Worm (Caenorhabditis elegans): ENCODE results near the gene ZK897.10.
A peak's percentile ranks its signal among the peaks of the same experiment; 100 is the strongest.

The ZK897.10 gene

DNA sequence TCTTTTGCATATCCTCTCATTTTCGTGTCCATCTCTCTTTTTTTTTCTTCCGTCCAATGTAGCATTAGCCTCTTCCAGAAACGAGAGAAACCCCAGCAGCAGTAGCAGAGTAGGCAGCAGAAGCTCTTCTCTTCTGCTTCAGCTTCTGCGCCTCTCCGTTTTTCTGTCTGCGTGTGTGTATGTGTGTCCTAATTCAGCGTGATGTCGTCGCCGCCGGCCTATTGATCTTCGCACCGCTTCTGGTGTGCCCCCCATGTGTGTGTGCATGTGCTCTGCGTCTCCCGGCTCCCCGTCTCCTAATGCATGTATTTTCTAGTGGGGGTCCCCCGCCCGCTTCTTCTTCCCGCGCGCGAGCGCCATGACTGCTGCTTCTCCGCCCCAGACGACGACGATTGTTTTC, 6.3 kb downstream of the ZK897.10 start:
- TF ChIP-seq ref-1 (GFP tag; conservative IDR thresholded peaks at IDR 0.05) (no peak), klf-2 (GFP tag; conservative IDR thresholded peaks at IDR 0.05) (no peak), tab-1 (GFP tag; IDR thresholded peaks at IDR 0.05) (no peak), flt-1 (GFP tag; IDR thresholded peaks at IDR 0.05) (peak; percentile 62; the same call in 1 of the 2 replicates), T22C8.4 (GFP tag; IDR thresholded peaks at IDR 0.05) (no peak), cog-1 (tag; optimal IDR thresholded peaks at IDR 0.05) (no peak), ztf-29 (GFP tag; IDR thresholded peaks at IDR 0.05) (no peak), ztf-23 (GFP tag; IDR thresholded peaks at IDR 0.05) (no peak; the same call in 1 of the 2 replicates)

DNA sequence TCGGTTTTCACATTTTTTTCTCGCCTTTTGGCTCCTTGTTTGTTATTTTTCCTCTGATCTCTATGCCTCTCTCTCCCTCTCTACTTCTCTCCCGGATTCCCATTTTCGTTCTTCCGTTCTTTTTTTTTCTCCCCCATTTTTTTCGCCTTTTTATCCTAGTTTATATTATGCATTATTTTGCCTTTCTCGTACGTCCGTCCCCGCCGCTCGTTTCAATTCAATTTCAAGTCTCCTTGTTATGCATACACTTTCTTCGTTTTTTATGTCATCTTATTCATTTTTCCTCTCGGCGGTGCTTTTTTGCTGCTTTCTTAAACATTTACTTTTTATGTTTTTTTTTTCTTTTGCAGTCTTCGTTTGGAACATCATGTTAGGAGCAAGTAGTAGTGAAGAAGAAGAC, 8.4 kb downstream of the ZK897.10 start, which contains the start of gene unc-31:
Gene unc-31, plus strand, starts transcription at position 349 of the 400 bp plus-strand sequence.
- TF ChIP-seq med-1 (GFP tag; optimal IDR thresholded peaks at IDR 0.05; ENCODE audit: insufficient read depth) (no peak), cog-1 (tag; optimal IDR thresholded peaks at IDR 0.05) (no peak), tab-1 (GFP tag; IDR thresholded peaks at IDR 0.05) (no peak), T22C8.4 (GFP tag; IDR thresholded peaks at IDR 0.05) (no peak), ztf-23 (GFP tag; IDR thresholded peaks at IDR 0.05) (no peak), ztf-29 (GFP tag; IDR thresholded peaks at IDR 0.05) (no peak), flt-1 (GFP tag; IDR thresholded peaks at IDR 0.05) (no peak)

DNA sequence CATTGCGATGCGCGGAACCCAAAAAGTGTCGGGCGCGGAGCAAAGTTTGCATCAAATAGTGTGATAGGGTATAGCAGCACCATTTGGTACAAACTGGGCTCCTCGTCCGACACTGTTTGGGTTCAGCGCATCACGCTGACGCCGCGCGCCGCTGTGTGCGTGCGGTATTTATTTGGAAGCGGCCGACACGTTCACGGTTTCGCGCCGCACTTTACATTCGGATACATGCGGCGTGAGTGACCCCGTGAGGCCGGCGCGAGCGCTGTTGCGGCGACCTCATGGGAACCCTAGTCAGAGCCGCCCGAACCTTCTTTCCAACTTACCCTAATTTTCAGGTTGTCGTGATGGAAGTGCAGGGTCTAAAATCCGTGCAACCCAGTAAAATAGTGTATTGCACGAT, 15.8 kb downstream of the ZK897.10 start:
- TF ChIP-seq cog-1 (tag; optimal IDR thresholded peaks at IDR 0.05) (no peak), tab-1 (GFP tag; IDR thresholded peaks at IDR 0.05) (no peak), ref-1 (GFP tag; conservative IDR thresholded peaks at IDR 0.05) (no peak), T22C8.4 (GFP tag; IDR thresholded peaks at IDR 0.05) (no peak), med-1 (GFP tag; optimal IDR thresholded peaks at IDR 0.05; ENCODE audit: insufficient read depth) (no peak), flt-1 (GFP tag; IDR thresholded peaks at IDR 0.05) (no peak), ztf-23 (GFP tag; IDR thresholded peaks at IDR 0.05) (no peak), klf-2 (GFP tag; conservative IDR thresholded peaks at IDR 0.05) (no peak), ztf-29 (GFP tag; IDR thresholded peaks at IDR 0.05) (no peak)

DNA sequence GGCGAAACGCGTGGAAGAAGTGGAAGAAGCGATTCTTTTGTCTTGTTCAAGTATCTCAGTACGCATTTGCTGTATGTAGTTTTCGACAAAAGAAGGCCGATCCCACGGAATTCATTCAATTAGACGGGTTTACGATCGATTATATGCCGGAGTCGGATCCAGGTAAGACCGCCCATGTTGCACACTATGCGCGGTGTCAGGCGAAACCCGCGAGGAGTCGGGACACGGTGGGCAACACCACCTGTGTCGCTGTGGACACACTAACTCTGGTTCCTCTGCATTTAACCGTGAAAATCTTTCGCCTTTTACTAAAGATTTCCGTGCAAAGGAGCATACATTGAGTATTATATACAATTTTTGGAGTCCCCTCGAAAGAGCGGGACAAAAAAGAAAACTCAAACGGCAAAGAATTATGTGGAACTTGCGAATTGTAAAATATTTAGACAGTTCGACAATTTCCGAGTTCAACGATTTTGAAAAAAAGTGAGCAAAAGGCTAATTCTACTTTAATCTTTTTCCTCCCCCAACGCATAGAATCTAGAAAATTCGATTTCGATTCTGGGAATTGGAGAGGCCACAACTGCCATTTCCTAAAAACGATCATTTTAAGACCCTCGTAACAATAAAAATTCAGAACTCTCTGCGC, 16.8 kb downstream of the ZK897.10 start:
- TF ChIP-seq flt-1 (GFP tag; IDR thresholded peaks at IDR 0.05), result 0 out of 2 replicates have a peak, but pooled peaks have one; percentile 21
- TF ChIP-seq cog-1 (tag; optimal IDR thresholded peaks at IDR 0.05), result no peak
- no peak for TF ChIP-seq T22C8.4 (GFP tag; IDR thresholded peaks at IDR 0.05)
- no peak for TF ChIP-seq med-1 (GFP tag; optimal IDR thresholded peaks at IDR 0.05; ENCODE audit: insufficient read depth)

DNA sequence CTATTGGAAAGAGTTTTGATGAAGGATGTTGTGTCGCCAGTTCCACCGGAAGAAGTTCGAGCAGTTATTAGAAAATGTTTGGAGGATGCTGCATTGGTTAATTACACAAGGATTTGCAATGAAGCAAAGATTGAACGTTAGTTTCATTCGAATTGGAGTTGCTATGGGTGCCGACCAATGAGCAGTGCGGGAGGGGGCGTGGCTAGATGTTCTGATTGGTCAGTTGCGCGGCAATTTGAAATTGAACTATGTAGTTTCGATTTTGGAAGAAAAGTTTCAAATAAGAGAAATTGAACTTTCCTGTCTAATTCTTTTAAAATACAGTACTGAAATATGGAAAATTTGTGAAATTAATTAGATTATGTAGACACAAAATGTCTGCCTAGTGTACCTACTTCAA, 18.0 kb downstream of the ZK897.10 start:
- no peak for TF ChIP-seq ref-1 (GFP tag; conservative IDR thresholded peaks at IDR 0.05)

DNA sequence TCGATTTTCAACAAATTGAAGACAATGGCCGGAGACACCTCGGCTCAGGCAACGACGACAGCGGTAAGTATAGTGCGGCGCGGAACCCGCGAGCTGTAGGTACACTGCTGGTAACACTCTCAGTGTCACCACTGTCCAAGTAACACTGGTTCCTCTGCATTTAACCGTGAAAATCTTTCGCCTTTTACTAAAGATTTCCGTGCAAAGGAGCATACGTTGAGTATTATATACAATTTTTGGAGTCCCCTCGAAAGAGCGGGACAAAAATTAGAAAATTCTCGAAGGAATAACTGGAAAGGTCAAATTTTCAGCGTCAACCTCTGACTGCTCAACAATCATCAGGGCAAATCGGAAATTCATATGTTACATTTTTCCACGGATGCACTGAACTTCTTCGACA, 20.8 kb downstream of the ZK897.10 start:
- TF ChIP-seq ztf-29 (GFP tag; IDR thresholded peaks at IDR 0.05) (no peak), ztf-23 (GFP tag; IDR thresholded peaks at IDR 0.05) (no peak), T22C8.4 (GFP tag; IDR thresholded peaks at IDR 0.05) (no peak), klf-2 (GFP tag; conservative IDR thresholded peaks at IDR 0.05) (no peak), med-1 (GFP tag; optimal IDR thresholded peaks at IDR 0.05; ENCODE audit: insufficient read depth) (no peak), tab-1 (GFP tag; IDR thresholded peaks at IDR 0.05) (no peak), flt-1 (GFP tag; IDR thresholded peaks at IDR 0.05) (no peak), ref-1 (GFP tag; conservative IDR thresholded peaks at IDR 0.05) (no peak), cog-1 (tag; optimal IDR thresholded peaks at IDR 0.05) (no peak)

DNA sequence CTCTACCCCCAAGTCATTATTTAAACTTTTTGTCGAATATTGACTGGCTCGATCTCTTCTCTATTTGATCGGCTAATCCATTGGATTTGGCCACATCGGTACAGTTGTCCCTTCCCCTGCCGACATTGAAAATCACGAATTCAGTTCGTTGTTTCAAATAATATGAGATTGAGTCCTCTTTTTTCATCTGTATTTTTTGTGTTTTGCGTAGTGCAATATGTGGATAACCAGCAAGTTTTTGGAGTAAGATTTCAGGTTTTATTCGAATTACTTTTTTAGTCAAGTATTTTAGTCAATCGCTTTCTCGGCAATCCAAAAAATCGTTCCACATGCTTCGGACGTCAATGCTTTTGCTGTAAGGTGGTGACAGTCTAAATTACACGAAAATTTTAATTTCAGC, 23.9 kb downstream of the ZK897.10 start, which contains the start of gene F07C6.3:
Gene F07C6.3, plus strand, starts transcription at position 148 of the 400 bp plus-strand sequence.
- no peak for TF ChIP-seq tab-1 (GFP tag; IDR thresholded peaks at IDR 0.05)
- TF ChIP-seq ref-1 (GFP tag; conservative IDR thresholded peaks at IDR 0.05), result no peak
- TF ChIP-seq cog-1 (tag; optimal IDR thresholded peaks at IDR 0.05), result no peak
- no peak for TF ChIP-seq flt-1 (GFP tag; IDR thresholded peaks at IDR 0.05)

DNA sequence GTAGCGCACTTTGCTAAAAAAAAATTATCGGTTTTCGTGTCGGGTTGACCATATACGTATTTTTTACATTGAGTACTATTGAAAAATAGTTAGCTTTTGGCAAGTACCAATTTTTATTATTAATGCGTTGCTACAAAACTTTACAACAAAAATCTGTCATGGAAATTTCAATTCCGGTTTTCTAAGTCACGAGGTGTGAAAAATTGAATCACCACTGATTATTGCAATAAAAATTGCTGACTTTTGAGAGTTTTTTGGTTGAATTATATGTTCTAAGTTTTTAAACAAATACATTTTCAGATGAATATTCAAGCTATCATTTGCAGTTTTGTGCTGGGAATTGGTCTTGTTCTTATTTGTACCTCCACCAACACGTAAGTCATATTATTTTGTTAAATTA, 25.7 kb downstream of the ZK897.10 start, which contains the start of gene F07C6.2:
Gene F07C6.2, plus strand, starts transcription at position 301 of the 400 bp plus-strand sequence.
- TF ChIP-seq tab-1 (GFP tag; IDR thresholded peaks at IDR 0.05), result no peak
- no peak for TF ChIP-seq med-1 (GFP tag; optimal IDR thresholded peaks at IDR 0.05; ENCODE audit: insufficient read depth)
- TF ChIP-seq ztf-23 (GFP tag; IDR thresholded peaks at IDR 0.05), result no peak
- no peak for TF ChIP-seq T22C8.4 (GFP tag; IDR thresholded peaks at IDR 0.05)
- no peak for TF ChIP-seq klf-2 (GFP tag; conservative IDR thresholded peaks at IDR 0.05)
- TF ChIP-seq ztf-29 (GFP tag; IDR thresholded peaks at IDR 0.05), result no peak
- TF ChIP-seq cog-1 (tag; optimal IDR thresholded peaks at IDR 0.05), result no peak
- TF ChIP-seq ref-1 (GFP tag; conservative IDR thresholded peaks at IDR 0.05), result no peak
- no peak for TF ChIP-seq flt-1 (GFP tag; IDR thresholded peaks at IDR 0.05)

DNA sequence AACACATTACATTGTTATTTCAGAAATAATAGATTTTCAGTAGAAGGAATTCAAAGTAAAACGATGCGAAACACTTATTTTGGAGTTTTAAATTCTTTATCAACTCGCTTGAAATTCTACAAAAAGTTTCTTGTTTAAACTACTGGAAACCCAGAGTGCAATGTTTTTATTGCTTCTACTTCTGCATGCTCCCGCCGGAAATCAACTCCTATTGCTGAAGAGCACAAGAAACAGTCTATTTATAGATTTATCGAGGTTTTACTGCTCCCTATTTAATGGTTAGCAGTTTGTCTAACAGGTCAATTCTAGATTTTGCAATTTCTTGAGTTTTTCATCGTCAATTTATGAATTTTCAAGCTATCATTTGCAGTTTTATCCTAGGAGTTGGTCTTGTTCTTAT, 27.3 kb downstream of the ZK897.10 start, which contains the start of gene F07C6.6:
Gene F07C6.6, plus strand, starts transcription at position 301 of the 400 bp plus-strand sequence.
- TF ChIP-seq med-1 (GFP tag; optimal IDR thresholded peaks at IDR 0.05; ENCODE audit: insufficient read depth) (no peak), flt-1 (GFP tag; IDR thresholded peaks at IDR 0.05) (no peak), tab-1 (GFP tag; IDR thresholded peaks at IDR 0.05) (no peak), ztf-29 (GFP tag; IDR thresholded peaks at IDR 0.05) (no peak), ref-1 (GFP tag; conservative IDR thresholded peaks at IDR 0.05) (no peak), klf-2 (GFP tag; conservative IDR thresholded peaks at IDR 0.05) (no peak), T22C8.4 (GFP tag; IDR thresholded peaks at IDR 0.05) (no peak), cog-1 (tag; optimal IDR thresholded peaks at IDR 0.05) (no peak), ztf-23 (GFP tag; IDR thresholded peaks at IDR 0.05) (no peak)

DNA sequence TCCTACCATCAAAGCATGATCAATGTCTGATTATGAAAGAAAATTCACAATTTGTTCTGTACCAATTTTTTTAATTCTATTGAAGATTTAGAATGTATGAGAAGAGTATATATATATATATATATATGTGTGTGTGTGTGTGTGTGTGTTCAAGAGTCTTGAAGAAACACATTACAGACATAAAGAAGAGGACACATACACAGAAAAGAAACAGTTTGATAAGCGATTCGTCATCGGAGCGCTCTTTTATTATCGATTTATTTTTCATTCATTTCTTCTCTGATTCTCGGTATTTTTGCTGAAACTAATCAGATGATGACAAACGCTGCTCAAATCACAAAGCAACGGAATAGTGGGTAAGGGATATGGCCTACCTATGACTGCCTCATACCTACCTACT, 28.5 kb downstream of the ZK897.10 start, which contains the start of gene pin-2:
Gene pin-2, plus strand, starts transcription at position 227 of the 400 bp plus-strand sequence.
- TF ChIP-seq T22C8.4 (GFP tag; IDR thresholded peaks at IDR 0.05) (no peak), flt-1 (GFP tag; IDR thresholded peaks at IDR 0.05) (no peak), tab-1 (GFP tag; IDR thresholded peaks at IDR 0.05) (no peak), cog-1 (tag; optimal IDR thresholded peaks at IDR 0.05) (no peak), ref-1 (GFP tag; conservative IDR thresholded peaks at IDR 0.05) (no peak), ztf-29 (GFP tag; IDR thresholded peaks at IDR 0.05) (no peak), med-1 (GFP tag; optimal IDR thresholded peaks at IDR 0.05; ENCODE audit: insufficient read depth) (no peak), klf-2 (GFP tag; conservative IDR thresholded peaks at IDR 0.05) (no peak), ztf-23 (GFP tag; IDR thresholded peaks at IDR 0.05) (no peak)
